Worm (Caenorhabditis elegans) whole organism, L2 larva: ENCODE results near the gene rpl-7A.

Source experiments
- egl-27 ChIP-seq: sonication (generic microtip); optimal IDR thresholded peaks from 3 replicates; lab custom pipeline; 2017; ENCODE audit warnings: missing biosample characterization, missing genetic modification reagents, missing genetic modification characterization
- lin-11 ChIP-seq: fragments of 150-350 bp; sonication (generic microtip); optimal IDR thresholded peaks from 2 replicates; lab custom pipeline; 2014; ENCODE audit warnings: missing biosample characterization, missing genetic modification characterization, inconsistent platforms, mixed read lengths
- nhr-10 ChIP-seq: sonication (generic microtip); optimal IDR thresholded peaks from 2 replicates; lab custom pipeline; 2017; ENCODE audit warnings: missing biosample characterization, missing genetic modification characterization
- nhr-23 ChIP-seq: fragments of 150-350 bp; optimal IDR thresholded peaks from 2 replicates; lab custom pipeline; 2014; ENCODE audit warnings: missing biosample characterization, missing genetic modification reagents, missing genetic modification characterization
- unc-62 ChIP-seq: fragments of 150-350 bp; optimal IDR thresholded peaks from 2 replicates; lab custom pipeline; 2014; ENCODE audit warnings: missing biosample characterization, missing genetic modification reagents, missing genetic modification characterization

DNA sequence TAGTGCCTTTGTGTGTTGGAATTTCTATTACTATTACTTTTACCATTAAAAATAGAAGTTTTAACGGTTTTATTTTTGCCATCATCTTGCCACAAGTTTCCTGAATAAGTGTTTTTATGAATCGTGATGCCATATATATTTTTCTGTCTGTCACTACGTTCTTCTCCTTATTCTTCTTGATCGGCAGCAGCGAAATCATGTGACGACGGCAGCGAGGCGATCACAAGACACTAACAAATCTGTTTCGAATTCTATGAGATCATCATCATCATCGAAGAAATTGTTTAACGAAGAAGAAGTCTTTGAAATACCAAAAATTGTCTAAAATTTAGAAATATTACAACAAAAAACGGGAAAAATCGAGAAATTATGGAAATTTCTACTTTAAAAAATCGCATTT is 12.0 kb upstream of the rpl-7A start:
- TF ChIP-seq nhr-10 (tag; lab: Kevin White, UChicago), result no peak
- TF ChIP-seq egl-27 (tag; lab: Kevin White, UChicago), result no peak
- no peak for TF ChIP-seq nhr-23
- TF ChIP-seq unc-62, result no peak
- no peak for TF ChIP-seq lin-11 (tag; lab: Kevin White, UChicago)
